Worm (Caenorhabditis elegans) whole organism, L2 larva: Measurements from ENCODE around the gene efn-4.

Source experiments
- aly-2 ChIP-seq: fragments of 150-350 bp; optimal IDR thresholded peaks from 2 replicates; lab custom pipeline; 2014; ENCODE audit warnings: missing biosample characterization, missing genetic modification characterization
- ama-1 ChIP-seq: fragments of 150-350 bp; optimal IDR thresholded peaks from 2 replicates; lab custom pipeline; 2018; ENCODE audit warnings: inconsistent platforms
- ceh-16 ChIP-seq: fragments of 150-350 bp; optimal IDR thresholded peaks from 2 replicates; lab custom pipeline; 2014; ENCODE audit warnings: missing biosample characterization, missing genetic modification characterization
- crh-2 ChIP-seq: sonication (generic microtip); optimal IDR thresholded peaks from 2 replicates; lab custom pipeline; 2017; ENCODE audit warnings: missing biosample characterization, missing genetic modification characterization
- egl-27 ChIP-seq: sonication (generic microtip); optimal IDR thresholded peaks from 3 replicates; lab custom pipeline; 2017; ENCODE audit warnings: missing biosample characterization, missing genetic modification reagents, missing genetic modification characterization
- elt-1 ChIP-seq: fragments of 150-350 bp; optimal IDR thresholded peaks from 2 replicates; lab custom pipeline; 2014; ENCODE audit warnings: missing biosample characterization, missing genetic modification characterization
- elt-3 ChIP-seq: sonication (generic microtip); optimal IDR thresholded peaks from 2 replicates; lab custom pipeline; 2017; ENCODE audit warnings: missing biosample characterization, missing genetic modification characterization
- gmeb-1 ChIP-seq: fragments of 150-350 bp; optimal IDR thresholded peaks from 2 replicates; lab custom pipeline; 2014; ENCODE audit warnings: missing biosample characterization, missing genetic modification characterization
- lin-13 ChIP-seq: fragments of 150-350 bp; optimal IDR thresholded peaks from 2 replicates; lab custom pipeline; 2014; ENCODE audit warnings: missing biosample characterization, missing genetic modification reagents, missing genetic modification characterization
- nhr-11 ChIP-seq: fragments of 150-350 bp; optimal IDR thresholded peaks from 2 replicates; lab custom pipeline; 2014; ENCODE audit warnings: missing biosample characterization, missing genetic modification characterization
- nhr-21 ChIP-seq: fragments of 150-350 bp; optimal IDR thresholded peaks from 2 replicates; lab custom pipeline; 2014; ENCODE audit warnings: missing biosample characterization, missing genetic modification characterization
- unc-62 ChIP-seq: fragments of 150-350 bp; optimal IDR thresholded peaks from 2 replicates; lab custom pipeline; 2014; ENCODE audit warnings: missing biosample characterization, missing genetic modification reagents, missing genetic modification characterization
- ztf-1 ChIP-seq: fragments of 200-800 bp; sonication (Bioruptor generic); conservative IDR thresholded peaks from 2 replicates; pipeline ENCODE4 v1.3.6; 2022; ENCODE audit warnings: missing genetic modification characterization, missing compliant biosample characterization
- ztf-11 ChIP-seq: sonication (generic microtip); optimal IDR thresholded peaks from 2 replicates; lab custom pipeline; 2017; ENCODE audit warnings: missing biosample characterization, missing genetic modification characterization

- TF ChIP-seq ztf-1 (GFP tag; lab: Robert Waterston, UW) (no peak), ceh-16 (no peak), nhr-11 (tag; lab: Kevin White, UChicago) (no peak), nhr-21 (no peak), crh-2 (no peak), ama-1 (lab: Kevin White, UChicago) (no peak), elt-1 (tag; lab: Kevin White, UChicago) (no peak), aly-2 (no peak), lin-13 (GFP tag; lab: Kevin White, UChicago) (no peak), gmeb-1 (tag; lab: Kevin White, UChicago) (no peak), elt-3 (tag; lab: Kevin White, UChicago) (no peak), egl-27 (tag; lab: Kevin White, UChicago) (no peak), unc-62 (GFP tag; lab: Kevin White, UChicago) (no peak), ztf-11 (tag; lab: Kevin White, UChicago) (no peak)
These were observed 44.5 kb downstream of the efn-4 start, which contains the start of gene prmt-4 for ce11 chrIV:603543-603942.
